Fruit fly (Drosophila melanogaster): ENCODE data around the gene Uqcc1.

Gene Uqcc1

DNA sequence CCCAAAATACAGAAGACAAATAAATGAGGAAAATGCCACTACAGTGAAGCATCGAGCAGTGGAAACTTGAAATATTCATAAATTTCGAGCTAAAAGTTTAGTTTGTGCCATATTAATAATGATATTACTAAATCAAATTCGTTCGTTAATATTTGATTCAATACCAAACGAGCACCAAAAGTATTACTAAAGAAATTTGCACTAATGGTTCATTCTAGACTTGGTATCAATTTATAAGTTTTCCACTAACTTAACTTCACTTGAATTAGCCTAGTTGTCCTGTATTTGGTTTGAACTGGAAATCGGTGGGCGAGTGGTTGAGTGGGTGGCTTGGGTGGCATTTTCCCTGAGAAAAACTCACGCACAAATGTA is 14.0 kb downstream of the Uqcc1 start (continued):
- TF ChIP-seq slp2 (GFP tag; optimal IDR thresholded peaks at IDR 0.05): no peak
- TF ChIP-seq bab2 (GFP tag; optimal IDR thresholded peaks at IDR 0.05): no peak
- TF ChIP-seq tgo (GFP tag; IDR thresholded peaks at IDR 0.05): no peak
- no peak for TF ChIP-seq CG8089 (GFP tag; optimal IDR thresholded peaks at IDR 0.05)
- TF ChIP-seq knrl (GFP tag; IDR thresholded peaks at IDR 0.05; ENCODE audit: partially characterized antibody): no peak
- TF ChIP-seq CG2712 (tag; optimal IDR thresholded peaks at IDR 0.05): peak; percentile 9
- no peak for TF ChIP-seq repo (GFP tag; optimal IDR thresholded peaks at IDR 0.05)
- no peak for TF ChIP-seq org-1 (GFP tag; optimal IDR thresholded peaks at IDR 0.05)
- no peak for TF ChIP-seq rib (GFP tag; IDR thresholded peaks at IDR 0.05)
- no peak for TF ChIP-seq CG3726 (GFP tag; IDR thresholded peaks at IDR 0.05)
- no peak for TF ChIP-seq D (optimal IDR thresholded peaks at IDR 0.05)
- no peak for TF ChIP-seq D (GFP tag; optimal IDR thresholded peaks at IDR 0.05)
- TF ChIP-seq cas (GFP tag; IDR thresholded peaks at IDR 0.05): no peak
- no peak for TF ChIP-seq CG16813 (GFP tag; IDR thresholded peaks at IDR 0.05; ENCODE audit: partially characterized antibody)
- no peak for TF ChIP-seq zfh1 (GFP tag; IDR thresholded peaks at IDR 0.05)
- peak; percentile 22 for TF ChIP-seq dmrt99B (tag; optimal IDR thresholded peaks at IDR 0.05)
- TF ChIP-seq wdn (GFP tag; IDR thresholded peaks at IDR 0.05): no peak
- no peak for TF ChIP-seq Oaz (GFP tag; IDR thresholded peaks at IDR 0.05)
- peak in 1 of 2 experiments; percentile 40 for TF ChIP-seq Hr51 (GFP tag; optimal IDR thresholded peaks at IDR 0.05)
- no peak for TF ChIP-seq CG2116 (GFP tag; optimal IDR thresholded peaks at IDR 0.05)
- TF ChIP-seq mam (GFP tag; optimal IDR thresholded peaks at IDR 0.05): peak; percentile 32
- TF ChIP-seq ssp (GFP tag; IDR thresholded peaks at IDR 0.05): no peak
- no peak for TF ChIP-seq CG11456 (GFP tag; IDR thresholded peaks at IDR 0.05)
- no peak for TF ChIP-seq CG6791 (GFP tag; IDR thresholded peaks at IDR 0.05; ENCODE audit: partially characterized antibody)
- TF ChIP-seq al (GFP tag; IDR thresholded peaks at IDR 0.05): no peak
- no peak for TF ChIP-seq CG3407 (GFP tag; optimal IDR thresholded peaks at IDR 0.05)
- TF ChIP-seq pfk (GFP tag; optimal IDR thresholded peaks at IDR 0.05): no peak
- peak; percentile 34 for TF ChIP-seq unpg (GFP tag; optimal IDR thresholded peaks at IDR 0.05)
- peak; percentile 41 for TF ChIP-seq CG9817 (tag; optimal IDR thresholded peaks at IDR 0.05)
- no peak for TF ChIP-seq Hr3 (GFP tag; optimal IDR thresholded peaks at IDR 0.05)
- TF ChIP-seq CG17385 (GFP tag; optimal IDR thresholded peaks at IDR 0.05): peak; percentile 1
- TF ChIP-seq CG15073 (GFP tag; optimal IDR thresholded peaks at IDR 0.05): no peak
- TF ChIP-seq CG13424 (tag; optimal IDR thresholded peaks at IDR 0.05): peak; percentile 58
- TF ChIP-seq HLH3B (GFP tag; IDR thresholded peaks at IDR 0.05): no peak
- TF ChIP-seq salm (tag; optimal IDR thresholded peaks at IDR 0.05): no peak
- TF ChIP-seq pnt (GFP tag; optimal IDR thresholded peaks at IDR 0.05): no peak
- no peak for TF ChIP-seq CG17328 (GFP tag; IDR thresholded peaks at IDR 0.05)
- TF ChIP-seq lbe (GFP tag; optimal IDR thresholded peaks at IDR 0.05): no peak
- peak; percentile 28 for TF ChIP-seq CoRest (tag; optimal IDR thresholded peaks at IDR 0.05)
- peak; percentile 46; the same call in 1 of the 3 replicates for TF ChIP-seq dysf (GFP tag; IDR thresholded peaks at IDR 0.05)
- TF ChIP-seq CG4360 (GFP tag; IDR thresholded peaks at IDR 0.05): no peak
- TF ChIP-seq CG31224 (GFP tag; IDR thresholded peaks at IDR 0.05): no peak
- no peak for TF ChIP-seq Dbx (GFP tag; IDR thresholded peaks at IDR 0.05)
- no peak for TF ChIP-seq run (tag; optimal IDR thresholded peaks at IDR 0.05)
- peak in 1 of 2 experiments; percentile 11 for TF ChIP-seq dpn (GFP tag; optimal IDR thresholded peaks at IDR 0.05)
- peak; percentile 85 for TF ChIP-seq grau (tag; optimal IDR thresholded peaks at IDR 0.05)
- TF ChIP-seq CG8924 (tag; optimal IDR thresholded peaks at IDR 0.05): no peak
- no peak for TF ChIP-seq inv (GFP tag; IDR thresholded peaks at IDR 0.05; ENCODE audit: partially characterized antibody)
- no peak for TF ChIP-seq usp (GFP tag; optimal IDR thresholded peaks at IDR 0.05)
- TF ChIP-seq fd3F (GFP tag; optimal IDR thresholded peaks at IDR 0.05): no peak
- TF ChIP-seq CG1529 (GFP tag; optimal IDR thresholded peaks at IDR 0.05): no peak
- peak; percentile 17 for TF ChIP-seq CG12299 (tag; optimal IDR thresholded peaks at IDR 0.05)
- peak; percentile 9 for TF ChIP-seq CG12391 (tag; optimal IDR thresholded peaks at IDR 0.05)
